Worm (Caenorhabditis elegans) whole organism, late embryonic: ENCODE results near the gene hil-4.

ENCODE experiments used
- C08G9.2 ChIP-seq: sonication (generic microtip); optimal IDR thresholded peaks from 2 replicates; lab custom pipeline; 2016; ENCODE audit warnings: mild to moderate bottlenecking, missing genetic modification characterization, moderate library complexity, missing compliant biosample characterization
- F13H6.1 ChIP-seq: sonication (generic microtip); optimal IDR thresholded peaks from 2 replicates; lab custom pipeline; 2016; ENCODE audit warnings: missing genetic modification characterization, missing compliant biosample characterization
- K02D7.2 ChIP-seq: sonication (generic microtip); optimal IDR thresholded peaks from 2 replicates; lab custom pipeline; 2017; ENCODE audit warnings: mild to moderate bottlenecking, missing genetic modification characterization, missing compliant biosample characterization
- T23F11.4 ChIP-seq: fragments of 200-800 bp; sonication (Bioruptor generic); optimal IDR thresholded peaks from 2 replicates; lab custom pipeline; 2018; ENCODE audit warnings: mild to moderate bottlenecking, missing genetic modification characterization, missing compliant biosample characterization
- Y22D7AL.16 ChIP-seq: sonication (generic microtip); optimal IDR thresholded peaks from 2 replicates; lab custom pipeline; 2016; ENCODE audit warnings: missing genetic modification characterization, missing compliant biosample characterization
- ahr-1 ChIP-seq: sonication (generic microtip); optimal IDR thresholded peaks from 2 replicates; lab custom pipeline; 2016; ENCODE audit warnings: missing genetic modification characterization, missing compliant biosample characterization
- ama-1 ChIP-seq: fragments of 150-350 bp; optimal IDR thresholded peaks from 2 replicates; lab custom pipeline; 2014
- ceh-18 ChIP-seq: sonication (generic microtip); optimal IDR thresholded peaks from 2 replicates; lab custom pipeline; 2016; ENCODE audit warnings: missing genetic modification characterization, missing compliant biosample characterization
- ceh-2 ChIP-seq: sonication (generic microtip); optimal IDR thresholded peaks from 2 replicates; lab custom pipeline; 2016; ENCODE audit warnings: missing genotype, missing genetic modification characterization, missing compliant biosample characterization
- ceh-6 ChIP-seq: fragments of 200-800 bp; sonication (Bioruptor generic); optimal IDR thresholded peaks from 2 replicates; lab custom pipeline; 2018; ENCODE audit warnings: mild to moderate bottlenecking, missing genetic modification characterization, missing compliant biosample characterization
- dmd-4 ChIP-seq: sonication (generic microtip); optimal IDR thresholded peaks from 2 replicates; lab custom pipeline; 2016; ENCODE audit warnings: borderline replicate concordance, missing genetic modification characterization, missing compliant biosample characterization
- dve-1 ChIP-seq: sonication (generic microtip); optimal IDR thresholded peaks from 2 replicates; lab custom pipeline; 2017; ENCODE audit warnings: antibody characterized with exemption, mild to moderate bottlenecking, missing genetic modification characterization, missing compliant biosample characterization
- elt-2 ChIP-seq: sonication (generic microtip); optimal IDR thresholded peaks from 2 replicates; lab custom pipeline; 2016; ENCODE audit warnings: missing genetic modification reagents, missing genetic modification characterization, missing compliant biosample characterization
- elt-4 ChIP-seq: sonication (generic microtip); optimal IDR thresholded peaks from 2 replicates; lab custom pipeline; 2016; ENCODE audit warnings: missing genetic modification characterization, missing compliant biosample characterization
- ets-4 ChIP-seq: sonication (generic microtip); optimal IDR thresholded peaks from 2 replicates; lab custom pipeline; 2016; ENCODE audit warnings: missing genetic modification characterization, missing compliant biosample characterization
- fax-1 ChIP-seq: sonication (generic microtip); optimal IDR thresholded peaks from 2 replicates; lab custom pipeline; 2016; ENCODE audit warnings: missing genotype, missing genetic modification characterization, missing compliant biosample characterization
- fkh-6 ChIP-seq: sonication (generic microtip); optimal IDR thresholded peaks from 2 replicates; lab custom pipeline; 2016; ENCODE audit warnings: missing genetic modification characterization, missing compliant biosample characterization
- hlh-13 ChIP-seq: fragments of 200-800 bp; sonication (Bioruptor generic); optimal IDR thresholded peaks from 2 replicates; lab custom pipeline; 2018; ENCODE audit warnings: mild to moderate bottlenecking, missing genetic modification characterization, missing compliant biosample characterization
- hlh-15 ChIP-seq: sonication (generic microtip); optimal IDR thresholded peaks from 2 replicates; lab custom pipeline; 2016; ENCODE audit warnings: missing genetic modification characterization, missing compliant biosample characterization
- lim-6 ChIP-seq: sonication (generic microtip); optimal IDR thresholded peaks from 2 replicates; lab custom pipeline; 2016; ENCODE audit warnings: missing genetic modification characterization, missing compliant biosample characterization
- madf-2 ChIP-seq: sonication (generic microtip); optimal IDR thresholded peaks from 2 replicates; lab custom pipeline; 2017; ENCODE audit warnings: missing genetic modification characterization, missing compliant biosample characterization
- nhr-232 ChIP-seq: sonication (generic microtip); optimal IDR thresholded peaks from 2 replicates; lab custom pipeline; 2016; ENCODE audit warnings: missing genetic modification characterization, missing compliant biosample characterization
- pat-9 ChIP-seq: fragments of 200-800 bp; sonication (Bioruptor generic); optimal IDR thresholded peaks from 2 replicates; lab custom pipeline; 2018; ENCODE audit warnings: mild to moderate bottlenecking, missing genetic modification characterization, moderate library complexity, missing compliant biosample characterization
- pha-2 ChIP-seq: sonication (generic microtip); optimal IDR thresholded peaks from 2 replicates; lab custom pipeline; 2017; ENCODE audit warnings: mild to moderate bottlenecking, missing genetic modification characterization, missing compliant biosample characterization
- pqm-1 ChIP-seq: sonication (generic microtip); optimal IDR thresholded peaks from 2 replicates; lab custom pipeline; 2016; ENCODE audit warnings: missing genetic modification characterization, missing compliant biosample characterization
- pros-1 ChIP-seq: fragments of 150-350 bp; optimal IDR thresholded peaks from 2 replicates; lab custom pipeline; 2014; ENCODE audit warnings: missing biosample characterization, missing genetic modification reagents, missing genetic modification characterization
- rnt-1 ChIP-seq: sonication (generic microtip); optimal IDR thresholded peaks from 2 replicates; lab custom pipeline; 2016; ENCODE audit warnings: missing genetic modification characterization, missing compliant biosample characterization
- sdc-2 ChIP-seq: sonication (generic microtip); optimal IDR thresholded peaks from 2 replicates; lab custom pipeline; 2016; ENCODE audit warnings: missing genotype, missing genetic modification characterization, missing compliant biosample characterization
- sox-2 ChIP-seq: fragments of 200-800 bp; sonication (Bioruptor generic); IDR thresholded peaks from 2 replicates; pipeline ENCODE4 v1.3.6; 2022; ENCODE audit warnings: missing genetic modification reagents, missing genetic modification characterization, missing compliant biosample characterization
- syd-9 ChIP-seq: sonication (generic microtip); optimal IDR thresholded peaks from 2 replicates; lab custom pipeline; 2016; ENCODE audit warnings: mild to moderate bottlenecking, missing genetic modification characterization, moderate library complexity, missing compliant biosample characterization
- tbx-2 ChIP-seq: sonication (generic microtip); optimal IDR thresholded peaks from 2 replicates; lab custom pipeline; 2016; ENCODE audit warnings: missing genetic modification characterization, missing compliant biosample characterization
- tbx-7 ChIP-seq: sonication (generic microtip); optimal IDR thresholded peaks from 2 replicates; lab custom pipeline; 2016; ENCODE audit warnings: missing genotype, missing genetic modification characterization, missing compliant biosample characterization
- ttx-3 ChIP-seq: sonication (generic microtip); optimal IDR thresholded peaks from 2 replicates; lab custom pipeline; 2016; ENCODE audit warnings: missing genetic modification reagents, missing genetic modification characterization, missing compliant biosample characterization
- unc-3 ChIP-seq, 2 experiments: fragments of 200-800 bp in 1 of 2; sonication (Bioruptor generic) in 1 of 2; sonication (generic microtip) in 1 of 2; conservative IDR thresholded peaks in 1 of 2; optimal IDR thresholded peaks in 1 of 2; 2 replicates each; pipeline versions ENCODE4 v1.3.6 to Lab custom; 2016 to 2022; ENCODE audit warnings: missing compliant biosample characterization in 2 of 2, missing genetic modification characterization in 2 of 2, missing genetic modification reagents in 1 of 2
- unc-42 ChIP-seq: sonication (generic microtip); optimal IDR thresholded peaks from 2 replicates; lab custom pipeline; 2016; ENCODE audit warnings: missing genotype, missing genetic modification characterization, missing compliant biosample characterization
- ztf-16 ChIP-seq: sonication (generic microtip); optimal IDR thresholded peaks from 2 replicates; lab custom pipeline; 2017; ENCODE audit warnings: missing genetic modification characterization, missing compliant biosample characterization

hil-4 gene

ce11 chrV:4742190-4742589 lies 11.9 kb upstream of the hil-4 start, which contains the start of gene ugt-61:
Gene ugt-61 (plus strand): TSS chrV:4742422.
- TF ChIP-seq nhr-232 (tag; lab: Kevin White, UChicago): no peak
- TF ChIP-seq ttx-3 (tag; lab: Kevin White, UChicago): no peak
- no peak for TF ChIP-seq pros-1 (tag; lab: Kevin White, UChicago)
- no peak for TF ChIP-seq ceh-6
- TF ChIP-seq fkh-6 (tag; lab: Kevin White, UChicago): no peak
- TF ChIP-seq dmd-4 (tag; lab: Kevin White, UChicago): no peak
- TF ChIP-seq ztf-16 (tag; lab: Kevin White, UChicago): no peak
- TF ChIP-seq hlh-15 (tag; lab: Kevin White, UChicago): no peak
- TF ChIP-seq syd-9: no peak
- TF ChIP-seq pqm-1: no peak

ce11 chrV:4745269-4745668 lies 8.8 kb upstream of the hil-4 start, which contains the start of gene C18G1.7:
Gene C18G1.7 (plus strand): TSS chrV:4745569.
- no peak for TF ChIP-seq fax-1 (tag; lab: Kevin White, UChicago)

ce11 chrV:4750294-4750693 lies 3.8 kb upstream of the hil-4 start, which contains the start of gene C18G1.6:
Gene C18G1.6 (plus strand): TSS chrV:4750594.
- TF ChIP-seq madf-2 (tag; lab: Kevin White, UChicago) (no peak), rnt-1 (tag; lab: Kevin White, UChicago) (no peak), ceh-2 (tag; lab: Kevin White, UChicago) (no peak), pqm-1 (no peak), sdc-2 (tag; lab: Kevin White, UChicago) (no peak), fkh-6 (tag; lab: Kevin White, UChicago) (no peak), ama-1 (lab: Kevin White, UChicago) (no peak), sox-2 (GFP tag; lab: Robert Waterston, UW) (no peak), ahr-1 (tag; lab: Kevin White, UChicago) (no peak), lim-6 (tag; lab: Kevin White, UChicago) (no peak), unc-3 (GFP tag; conservative IDR thresholded peaks at IDR 0.05; lab: Robert Waterston, UW) (no peak), unc-3 (tag; optimal IDR thresholded peaks at IDR 0.05; lab: Kevin White, UChicago) (no peak), elt-2 (tag; lab: Kevin White, UChicago) (no peak), ceh-18 (tag; lab: Kevin White, UChicago) (no peak), hlh-13 (GFP tag; lab: Kevin White, UChicago) (no peak), Y22D7AL.16 (tag; lab: Kevin White, UChicago) (no peak), ets-4 (tag; lab: Kevin White, UChicago) (no peak), unc-42 (tag; lab: Kevin White, UChicago) (no peak)
- TF ChIP-seq, all 69 proteins: peak for 0

ce11 chrV:4754684-4755211 lies 635 bp downstream of the hil-4 start:
- no peak for TF ChIP-seq pha-2 (tag; lab: Kevin White, UChicago)
- TF ChIP-seq dve-1 (tag; lab: Kevin White, UChicago): no peak
- TF ChIP-seq sox-2 (GFP tag; lab: Robert Waterston, UW): no peak
- TF ChIP-seq pat-9 (tag; lab: Kevin White, UChicago): no peak
- no peak for TF ChIP-seq unc-3 (GFP tag; conservative IDR thresholded peaks at IDR 0.05; lab: Robert Waterston, UW)
- no peak for TF ChIP-seq unc-3 (tag; optimal IDR thresholded peaks at IDR 0.05; lab: Kevin White, UChicago)
- no peak for TF ChIP-seq hlh-15 (tag; lab: Kevin White, UChicago)
- no peak for TF ChIP-seq tbx-7 (tag; lab: Kevin White, UChicago)
- no peak for TF ChIP-seq elt-4 (tag; lab: Kevin White, UChicago)
- TF ChIP-seq C08G9.2 (tag; lab: Kevin White, UChicago): no peak
- TF ChIP-seq madf-2 (tag; lab: Kevin White, UChicago): no peak
- TF ChIP-seq T23F11.4: no peak
- no peak for TF ChIP-seq tbx-2
- TF ChIP-seq nhr-232 (tag; lab: Kevin White, UChicago): no peak
- TF ChIP-seq F13H6.1 (tag; lab: Kevin White, UChicago): no peak
- TF ChIP-seq K02D7.2: no peak
- TF ChIP-seq hlh-13 (GFP tag; lab: Kevin White, UChicago): no peak
- TF ChIP-seq pqm-1: no peak
- no peak for TF ChIP-seq ahr-1 (tag; lab: Kevin White, UChicago)
